Fruit fly (Drosophila melanogaster) whole organism, wandering third instar larva: Measurements from ENCODE around the gene CG8851.

Experiments
- Abd-B ChIP-seq: fragments of >200 bp; optimal IDR thresholded peaks from 2 replicates; lab custom pipeline; 2017; ENCODE audit warnings: missing biosample characterization, missing genetic modification characterization
- Dfd ChIP-seq: fragments of >200 bp; optimal IDR thresholded peaks from 2 replicates; lab custom pipeline; 2017; ENCODE audit warnings: missing biosample characterization, missing genetic modification characterization
- Mio ChIP-seq: sonication (Bioruptor generic); optimal IDR thresholded peaks from 2 replicates; lab custom pipeline; 2016; ENCODE audit warnings: missing biosample characterization, missing genetic modification characterization
- OdsH ChIP-seq: fragments of 200-800 bp; sonication (Bioruptor generic); optimal IDR thresholded peaks from 2 replicates; lab custom pipeline; 2016; ENCODE audit warnings: missing biosample characterization, mild to moderate bottlenecking, missing genetic modification characterization
- Sp1 ChIP-seq: fragments of 200-800 bp; sonication (Bioruptor generic); optimal IDR thresholded peaks from 3 replicates; lab custom pipeline; 2019; ENCODE audit warnings: missing biosample characterization, mild to moderate bottlenecking, missing genetic modification characterization, moderate library complexity
- jim ChIP-seq: fragments of 175-275, 200-325 bp; sonication (Bioruptor generic); optimal IDR thresholded peaks from 2 replicates; lab custom pipeline; 2016; ENCODE audit warnings: missing biosample characterization, mild to moderate bottlenecking, missing genetic modification characterization
- lola ChIP-seq: fragments of >200 bp; optimal IDR thresholded peaks from 2 replicates; lab custom pipeline; 2017; ENCODE audit warnings: missing biosample characterization, missing genetic modification characterization
- pan ChIP-seq: fragments of >200 bp; optimal IDR thresholded peaks from 2 replicates; lab custom pipeline; 2017
- psq ChIP-seq: fragments of 200-800 bp; sonication (Bioruptor generic); optimal IDR thresholded peaks from 3 replicates; lab custom pipeline; 2017; ENCODE audit warnings: missing biosample characterization, mild to moderate bottlenecking, missing genetic modification characterization, moderate library complexity
- sage ChIP-seq: fragments of 200-800 bp; sonication (Bioruptor generic); optimal IDR thresholded peaks from 2 replicates; lab custom pipeline; 2016; ENCODE audit warnings: missing biosample characterization, mild to moderate bottlenecking, missing genetic modification characterization
- usp ChIP-seq: fragments of >200 bp; optimal IDR thresholded peaks from 2 replicates; lab custom pipeline; 2017; ENCODE audit warnings: missing biosample characterization, missing genetic modification characterization
- woc ChIP-seq: sonication (Bioruptor generic); optimal IDR thresholded peaks from 2 replicates; lab custom pipeline; 2016; ENCODE audit warnings: missing biosample characterization, mild to moderate bottlenecking, missing genetic modification characterization

DNA sequence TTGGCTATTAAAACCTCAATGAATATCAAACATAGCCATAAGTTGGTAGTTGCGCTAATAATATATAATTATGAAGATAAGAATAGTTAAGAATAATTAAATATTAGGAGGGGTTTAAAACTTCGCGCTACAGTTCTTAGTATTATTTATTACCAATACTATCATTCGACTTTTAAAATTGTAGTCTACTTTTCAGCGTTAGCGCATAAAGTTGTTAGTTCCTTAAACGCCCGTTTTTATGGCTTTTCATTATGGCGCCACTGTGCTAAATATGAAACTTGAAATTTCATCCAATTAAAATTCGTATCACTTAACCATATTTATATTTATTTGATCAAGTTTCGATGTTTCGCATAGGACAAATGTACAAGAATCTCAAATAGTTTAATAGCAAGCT, 39.0 kb upstream of the CG8851 start:
- TF ChIP-seq OdsH (GFP tag; lab: Kevin White, UChicago), result no peak
- no peak for TF ChIP-seq Mio
- TF ChIP-seq sage (GFP tag; lab: Kevin White, UChicago), result no peak
- no peak for TF ChIP-seq Abd-B
- no peak for TF ChIP-seq Sp1 (GFP tag; lab: Kevin White, UChicago)
- TF ChIP-seq lola, result no peak
- no peak for TF ChIP-seq usp
- TF ChIP-seq pan (lab: Kevin White, UChicago), result no peak
- TF ChIP-seq Dfd, result no peak
- TF ChIP-seq jim (GFP tag; lab: Kevin White, UChicago), result no peak
- TF ChIP-seq psq (GFP tag; lab: Kevin White, UChicago), result no peak
- no peak for TF ChIP-seq woc
